Worm (Caenorhabditis elegans) whole organism, mixed stage, embryonic: Measurements from ENCODE around the gene R08E3.1.

ENCODE experiments used
- M03D4.4 ChIP-seq: sonication (generic microtip); optimal IDR thresholded peaks from 2 replicates; lab custom pipeline; 2017; ENCODE audit warnings: mild to moderate bottlenecking, missing genetic modification characterization, missing compliant biosample characterization
- blmp-1 ChIP-seq: fragments of 150-350 bp; optimal IDR thresholded peaks from 2 replicates; lab custom pipeline; 2014; ENCODE audit warnings: missing biosample characterization, missing genetic modification characterization
- ces-1 ChIP-seq: fragments of 150-350 bp; optimal IDR thresholded peaks from 2 replicates; lab custom pipeline; 2014; ENCODE audit warnings: missing biosample characterization, missing genetic modification reagents, missing genetic modification characterization
- elt-1 ChIP-seq: sonication (generic microtip); optimal IDR thresholded peaks from 2 replicates; lab custom pipeline; 2017; ENCODE audit warnings: missing genetic modification characterization, mild to moderate bottlenecking, missing compliant biosample characterization, antibody characterized with exemption, moderate library complexity, borderline replicate concordance; ENCODE audit not compliant: insufficient read depth
- hlh-1 ChIP-seq: fragments of 150-350 bp; optimal IDR thresholded peaks from 2 replicates; lab custom pipeline; 2014; ENCODE audit warnings: missing biosample characterization, missing genetic modification reagents, missing genetic modification characterization
- lin-13 ChIP-seq: fragments of 150-350 bp; optimal IDR thresholded peaks from 2 replicates; lab custom pipeline; 2014; ENCODE audit warnings: missing biosample characterization, missing genetic modification characterization
- lin-32 ChIP-seq: fragments of 200-800 bp; sonication (Bioruptor generic); optimal IDR thresholded peaks from 2 replicates; lab custom pipeline; 2018; ENCODE audit warnings: mild to moderate bottlenecking, missing genetic modification characterization, missing compliant biosample characterization
- nhr-12 ChIP-seq: fragments of 150-350 bp; optimal IDR thresholded peaks from 2 replicates; lab custom pipeline; 2014; ENCODE audit warnings: missing biosample characterization, missing genetic modification characterization
- nhr-2 ChIP-seq: fragments of 150-350 bp; optimal IDR thresholded peaks from 2 replicates; lab custom pipeline; 2014; ENCODE audit warnings: missing biosample characterization, missing genetic modification characterization
- nhr-28 ChIP-seq: fragments of 150-350 bp; optimal IDR thresholded peaks from 2 replicates; lab custom pipeline; 2014; ENCODE audit warnings: missing biosample characterization, missing genetic modification characterization
- pha-4 ChIP-seq: fragments of 150-350 bp; optimal IDR thresholded peaks from 2 replicates; lab custom pipeline; 2018; ENCODE audit warnings: missing biosample characterization, missing genetic modification reagents, missing genetic modification characterization
- snpc-4 ChIP-seq: fragments of 150-350 bp; optimal IDR thresholded peaks from 2 replicates; lab custom pipeline; 2014; ENCODE audit warnings: missing biosample characterization, missing genetic modification characterization
- zip-8 ChIP-seq: fragments of 150-350 bp; optimal IDR thresholded peaks from 2 replicates; lab custom pipeline; 2014; ENCODE audit warnings: missing biosample characterization, missing genetic modification characterization

DNA sequence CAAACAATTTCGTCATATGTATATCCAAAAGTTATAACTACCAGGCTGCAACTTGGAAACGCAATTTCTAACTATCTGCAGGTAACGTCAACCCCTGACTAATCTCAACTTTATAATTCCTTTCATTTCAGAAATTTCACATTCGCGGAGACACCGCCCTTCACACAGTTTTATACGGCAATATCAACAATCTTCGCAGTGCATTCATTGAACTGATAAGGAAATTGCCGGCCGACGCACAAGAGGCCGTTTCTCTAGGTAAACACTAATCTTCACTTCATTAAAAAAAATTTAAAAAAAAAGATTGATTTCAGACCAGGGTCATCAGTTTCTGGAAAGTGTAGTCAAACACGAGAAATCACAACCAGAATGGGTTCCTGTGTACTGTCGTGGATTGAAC, 3.6 kb upstream of the R08E3.1 start:
- TF ChIP-seq zip-8 (no peak), pha-4 (tag; lab: Kevin White, UChicago) (no peak), lin-32 (GFP tag; lab: Kevin White, UChicago) (no peak), snpc-4 (tag; lab: Kevin White, UChicago) (no peak), elt-1 (tag; lab: Kevin White, UChicago) (no peak), M03D4.4 (tag; lab: Kevin White, UChicago) (no peak), nhr-12 (tag; lab: Kevin White, UChicago) (no peak), nhr-2 (no peak), blmp-1 (no peak), hlh-1 (no peak), ces-1 (GFP tag; lab: Kevin White, UChicago) (no peak), nhr-28 (tag; lab: Kevin White, UChicago) (no peak), lin-13 (no peak)
